Worm (Caenorhabditis elegans): ENCODE data around the gene rpb-4.
A peak's percentile ranks its signal among the peaks of the same experiment; 100 is the strongest.

rpb-4 gene

DNA sequence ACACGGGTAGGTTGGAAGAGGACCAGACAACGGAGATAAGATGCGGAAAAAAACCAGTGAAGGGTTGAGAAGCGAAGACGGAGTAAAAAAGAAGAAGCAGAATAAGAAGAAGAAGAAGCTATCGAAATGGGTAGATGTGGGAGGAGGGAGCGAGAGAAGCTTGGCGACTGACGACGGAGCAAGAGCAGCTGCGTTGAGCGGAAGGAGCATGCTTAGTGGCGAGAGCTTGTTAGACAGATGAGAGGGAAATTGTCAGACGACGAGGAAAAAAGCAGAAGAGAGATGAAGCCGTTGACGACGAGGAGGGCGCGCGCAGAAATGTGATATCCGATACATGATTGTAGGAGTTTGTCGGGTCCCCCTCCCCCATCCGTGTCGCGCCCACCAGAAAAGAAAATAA is 47.3 kb upstream of the rpb-4 start (continued):
- TF ChIP-seq snpc-4 (GFP tag; optimal IDR thresholded peaks at IDR 0.05) (no peak), snpc-4 (tag; optimal IDR thresholded peaks at IDR 0.05) (no peak), bed-2 (GFP tag; IDR thresholded peaks at IDR 0.05) (0 out of 2 replicates have a peak, but pooled peaks have one; percentile 20), ztf-18 (tag; optimal IDR thresholded peaks at IDR 0.05) (no peak), aptf-3 (GFP tag; IDR thresholded peaks at IDR 0.05) (no peak), Y79H2A.3 (GFP tag; conservative IDR thresholded peaks at IDR 0.05) (no peak), mxl-1 (tag; optimal IDR thresholded peaks at IDR 0.05) (no peak), chd-7 (tag; optimal IDR thresholded peaks at IDR 0.05) (no peak), ceh-40 (GFP tag; IDR thresholded peaks at IDR 0.05) (no peak), repo-1 (tag; optimal IDR thresholded peaks at IDR 0.05) (no peak), hmg-20 (GFP tag; IDR thresholded peaks at IDR 0.05) (no peak), efl-1 (GFP tag; optimal IDR thresholded peaks at IDR 0.05) (no peak), zim-3 (tag; optimal IDR thresholded peaks at IDR 0.05) (peak; percentile 18), nhr-27 (tag; optimal IDR thresholded peaks at IDR 0.05) (no peak), ceh-27 (GFP tag; optimal IDR thresholded peaks at IDR 0.05) (peak; percentile 1), K12H6.12 (tag; optimal IDR thresholded peaks at IDR 0.05) (peak; percentile 59), hsf-1 (GFP tag; IDR thresholded peaks at IDR 0.05) (no peak), lin-40 (tag; optimal IDR thresholded peaks at IDR 0.05) (peak; percentile 48), unc-62 (GFP tag; optimal IDR thresholded peaks at IDR 0.05) (no peak), F37B4.10 (GFP tag; IDR thresholded peaks at IDR 0.05) (no peak), lag-1 (GFP tag; IDR thresholded peaks at IDR 0.05) (no peak)

DNA sequence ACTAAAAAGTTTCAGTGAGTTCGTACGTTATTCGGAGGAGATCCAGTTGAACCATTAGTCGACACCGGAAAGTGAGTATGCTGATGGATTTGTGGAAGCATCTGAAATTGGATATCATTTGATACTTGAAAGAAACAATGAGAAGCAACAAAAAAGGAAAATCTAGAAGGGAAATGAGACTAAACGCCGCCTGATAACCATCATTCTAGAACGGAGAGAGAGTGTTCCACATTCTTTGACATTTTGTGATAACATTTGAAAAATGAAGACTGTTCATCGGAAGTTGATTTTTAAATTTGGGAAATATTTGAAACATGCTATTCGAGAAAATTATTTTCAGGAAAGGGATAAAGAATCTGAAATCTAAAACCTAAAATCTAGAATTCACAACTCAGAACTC is 43.1 kb upstream of the rpb-4 start, which contains the start of gene npax-1:
Gene npax-1 (minus strand): TSS at position 101 of the 400 bp plus-strand sequence.
- TF ChIP-seq Y79H2A.3 (GFP tag; conservative IDR thresholded peaks at IDR 0.05): no peak
- no peak for TF ChIP-seq akir-1 (GFP tag; optimal IDR thresholded peaks at IDR 0.05)
- TF ChIP-seq lin-35 (GFP tag; optimal IDR thresholded peaks at IDR 0.05): no peak

DNA sequence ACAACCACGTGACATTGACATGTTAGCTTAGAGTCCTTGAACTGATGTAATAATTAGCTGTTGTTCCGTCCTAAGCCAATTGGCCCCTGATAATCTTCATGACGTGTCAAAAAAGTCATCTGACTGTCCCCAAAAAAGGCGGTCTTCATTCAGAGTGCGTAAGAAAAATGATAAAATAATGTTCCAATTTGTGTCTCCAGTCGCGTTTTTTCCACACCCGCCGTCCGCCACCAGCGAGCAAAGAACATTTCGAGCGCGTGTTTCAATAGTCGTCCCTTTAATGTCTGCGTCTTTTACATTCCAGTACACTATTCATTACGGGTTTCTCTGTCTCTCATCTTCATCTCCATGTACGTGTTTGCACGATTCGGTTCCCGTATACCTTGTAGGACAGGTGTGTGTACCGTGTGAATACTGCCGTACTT is 36.8 kb upstream of the rpb-4 start:
- TF ChIP-seq cebp-2 (GFP tag; IDR thresholded peaks at IDR 0.05) (no peak), tbx-9 (tag; optimal IDR thresholded peaks at IDR 0.05; ENCODE audit: borderline replicate concordance) (no peak), lir-1 (GFP tag; conservative IDR thresholded peaks at IDR 0.05) (no peak), F23B12.7 (tag; optimal IDR thresholded peaks at IDR 0.05; ENCODE audit: insufficient read depth) (peak; percentile 22), bed-1 (GFP tag; IDR thresholded peaks at IDR 0.05) (no peak), mxl-1 (tag; optimal IDR thresholded peaks at IDR 0.05) (no peak), mcd-1 (GFP tag; IDR thresholded peaks at IDR 0.05) (peak; percentile 45), let-607 (tag; optimal IDR thresholded peaks at IDR 0.05) (peak; percentile 42 to 60), pha-4 (tag; optimal IDR thresholded peaks at IDR 0.05) (peak; percentile 49), pbrm-1 (GFP tag; IDR thresholded peaks at IDR 0.05) (peak; percentile 49; the same call in 1 of the 2 replicates), ceh-58 (GFP tag; IDR thresholded peaks at IDR 0.05) (no peak), F22D6.2 (tag; optimal IDR thresholded peaks at IDR 0.05) (peak; percentile 86), ztf-22 (GFP tag; optimal IDR thresholded peaks at IDR 0.05) (peak; percentile 64), sea-2 (GFP tag; IDR thresholded peaks at IDR 0.05) (no peak), atf-7 (tag; optimal IDR thresholded peaks at IDR 0.05) (peak; percentile 86), hmg-1.2 (GFP tag; IDR thresholded peaks at IDR 0.05) (peak; percentile 91), sdz-38 (tag; optimal IDR thresholded peaks at IDR 0.05) (no peak), tbp1 (GFP tag; optimal IDR thresholded peaks at IDR 0.05) (peak; percentile 27), fkh-3 (tag; optimal IDR thresholded peaks at IDR 0.05) (no peak), cebp-1 (GFP tag; IDR thresholded peaks at IDR 0.05) (peak; percentile 44; the same call in 1 of the 2 replicates), cebp-1 (tag; optimal IDR thresholded peaks at IDR 0.05) (no peak), K11D2.4 (GFP tag; IDR thresholded peaks at IDR 0.05) (peak; percentile 54; the same call in 1 of the 2 replicates), die-1 (tag; optimal IDR thresholded peaks at IDR 0.05) (peak; percentile 66), C06A6.2 (GFP tag; conservative IDR thresholded peaks at IDR 0.05) (peak; percentile 76), somi-1 (GFP tag; optimal IDR thresholded peaks at IDR 0.05) (peak; percentile 82), K12H6.12 (tag; optimal IDR thresholded peaks at IDR 0.05) (peak; percentile 74)

All from whole organism, young adult.